Worm (Caenorhabditis elegans): ENCODE results near the gene pgph-3.

The pgph-3 gene

DNA sequence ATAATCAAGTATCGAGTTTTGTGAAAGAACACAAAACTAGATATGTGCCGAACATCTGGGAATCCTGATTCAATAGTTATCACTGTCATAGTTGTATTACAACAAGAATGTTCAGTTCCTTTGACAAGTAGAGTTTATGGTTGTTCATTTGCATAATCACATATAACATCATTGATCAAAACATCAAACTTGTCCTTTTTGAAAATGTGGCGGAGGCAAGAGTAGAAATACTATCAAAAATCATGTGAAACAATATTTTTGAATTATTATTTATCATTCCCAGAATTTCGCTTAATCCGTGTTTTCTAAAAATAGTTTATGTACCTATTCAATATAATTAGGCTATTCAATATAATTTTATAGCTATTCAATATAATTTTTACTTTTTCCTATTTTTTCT is 21.7 kb upstream of the pgph-3 start, which contains the start of gene F44E7.7:
Gene F44E7.7, minus strand, starts transcription at position 101 of the 400 bp plus-strand sequence.
- TF ChIP-seq nhr-90 (tag; optimal IDR thresholded peaks at IDR 0.05), result no peak

- no peak for TF ChIP-seq egl-44 (GFP tag; IDR thresholded peaks at IDR 0.05)
- no peak for TF ChIP-seq unc-62 (GFP tag; optimal IDR thresholded peaks at IDR 0.05)
- TF ChIP-seq pha-4 (tag; optimal IDR thresholded peaks at IDR 0.05), result no peak
- no peak for TF ChIP-seq madf-3 (GFP tag; IDR thresholded peaks at IDR 0.05)
- TF ChIP-seq Y53F4B.3 (GFP tag; IDR thresholded peaks at IDR 0.05), result no peak
- no peak for TF ChIP-seq nhr-27 (tag; optimal IDR thresholded peaks at IDR 0.05)
- no peak for TF ChIP-seq dpl-1 (GFP tag; optimal IDR thresholded peaks at IDR 0.05)
- TF ChIP-seq let-526 (GFP tag; IDR thresholded peaks at IDR 0.05), result no peak
- no peak for TF ChIP-seq hmg-1.2 (GFP tag; IDR thresholded peaks at IDR 0.05)
- TF ChIP-seq ceh-91 (GFP tag; IDR thresholded peaks at IDR 0.05), result no peak
- TF ChIP-seq ZK185.1 (tag; optimal IDR thresholded peaks at IDR 0.05; ENCODE audit: poor library complexity, severe bottlenecking), result no peak
These were observed 19.0 kb upstream of the pgph-3 start, which contains the start of gene fbxa-183 for ce11 chrV:5782687-5783086. fbxa-183 (minus strand) TSS chrV:5782787.

- TF ChIP-seq dox-1 (GFP tag; IDR thresholded peaks at IDR 0.05), result peak; percentile 81
- no peak; the same call in 1 of the 2 replicates for TF ChIP-seq cebp-1 (GFP tag; IDR thresholded peaks at IDR 0.05)
- peak; percentile 69 for TF ChIP-seq cebp-1 (tag; optimal IDR thresholded peaks at IDR 0.05)
- TF ChIP-seq tbp1 (GFP tag; optimal IDR thresholded peaks at IDR 0.05), result peak; percentile 36
- no peak for TF ChIP-seq ama-1 (optimal IDR thresholded peaks at IDR 0.05)
- TF ChIP-seq ama-1 (GFP tag; optimal IDR thresholded peaks at IDR 0.05), result no peak
- TF ChIP-seq cebp-2 (GFP tag; IDR thresholded peaks at IDR 0.05), result peak; percentile 94
- TF ChIP-seq nhr-90 (tag; optimal IDR thresholded peaks at IDR 0.05), result peak; percentile 69
- peak; percentile 56; the same call in 1 of the 2 replicates for TF ChIP-seq madf-6 (GFP tag; IDR thresholded peaks at IDR 0.05)
- TF ChIP-seq mcd-1 (GFP tag; IDR thresholded peaks at IDR 0.05), result peak; percentile 53
- no peak for TF ChIP-seq somi-1 (GFP tag; optimal IDR thresholded peaks at IDR 0.05)
- TF ChIP-seq madf-8 (GFP tag; conservative IDR thresholded peaks at IDR 0.05), result no peak
- no peak for TF ChIP-seq ceh-40 (GFP tag; IDR thresholded peaks at IDR 0.05)
- peak; percentile 5 for TF ChIP-seq lin-54 (GFP tag; optimal IDR thresholded peaks at IDR 0.05)
- TF ChIP-seq hmg-1.2 (GFP tag; IDR thresholded peaks at IDR 0.05), result peak; percentile 80
- peak; percentile 68; the same call in 1 of the 2 replicates for TF ChIP-seq lin-26 (GFP tag; IDR thresholded peaks at IDR 0.05)
- TF ChIP-seq ztf-18 (tag; optimal IDR thresholded peaks at IDR 0.05), result peak; percentile 67
- TF ChIP-seq ztf-26 (tag; optimal IDR thresholded peaks at IDR 0.05), result peak; percentile 89
- peak; percentile 15 for TF ChIP-seq F23B12.7 (tag; optimal IDR thresholded peaks at IDR 0.05; ENCODE audit: insufficient read depth)
- peak; percentile 51 for TF ChIP-seq lin-40 (tag; optimal IDR thresholded peaks at IDR 0.05)
- peak; percentile 79 for TF ChIP-seq lsl-1 (GFP tag; optimal IDR thresholded peaks at IDR 0.05)
- peak; percentile 66 for TF ChIP-seq C06A6.2 (GFP tag; conservative IDR thresholded peaks at IDR 0.05)
- peak; percentile 60 for TF ChIP-seq gei-17 (GFP tag; optimal IDR thresholded peaks at IDR 0.05)
- TF ChIP-seq lin-35 (GFP tag; optimal IDR thresholded peaks at IDR 0.05), result no peak
- peak; percentile 18 for TF ChIP-seq chd-7 (tag; optimal IDR thresholded peaks at IDR 0.05)
- no peak for TF ChIP-seq madf-3 (GFP tag; IDR thresholded peaks at IDR 0.05)
- TF ChIP-seq lag-1 (GFP tag; IDR thresholded peaks at IDR 0.05), result no peak
- 0 out of 2 replicates have a peak, but pooled peaks have one; percentile 41 for TF ChIP-seq B0336.3 (GFP tag; IDR thresholded peaks at IDR 0.05)
- TF ChIP-seq let-607 (tag; optimal IDR thresholded peaks at IDR 0.05), result peak in 1 of 2 experiments; percentile 60
- TF ChIP-seq egrh-3 (GFP tag; IDR thresholded peaks at IDR 0.05), result peak; percentile 24; the same call in 1 of the 2 replicates
- TF ChIP-seq F33H1.4 (GFP tag; IDR thresholded peaks at IDR 0.05), result peak; percentile 76
- no peak for TF ChIP-seq ceh-27 (GFP tag; optimal IDR thresholded peaks at IDR 0.05)
- TF ChIP-seq ZK185.1 (tag; optimal IDR thresholded peaks at IDR 0.05; ENCODE audit: poor library complexity, severe bottlenecking), result no peak
- TF ChIP-seq attf-5 (GFP tag; optimal IDR thresholded peaks at IDR 0.05), result peak; percentile 61
- TF ChIP-seq nhr-80 (tag; optimal IDR thresholded peaks at IDR 0.05), result peak; percentile 91
These were observed 17.2 kb upstream of the pgph-3 start, which contains the start of gene F44E7.5 for ce11 chrV:5780713-5781360. F44E7.5 (minus strand) TSS chrV:5780922.
